Fruit fly (Drosophila melanogaster): ENCODE measurements around the gene CG13829.
A peak's percentile ranks its signal among the peaks of the same experiment; 100 is the strongest.

Gene CG13829

dm6 chr3R:23174739-23175138, 13.6 kb upstream of the CG13829 start (continued):
- TF ChIP-seq dsx (GFP tag; optimal IDR thresholded peaks at IDR 0.05; ENCODE audit: poor library complexity, severe bottlenecking) (peak; percentile 62), CG3919 (GFP tag; optimal IDR thresholded peaks at IDR 0.05) (peak; percentile 33), topi (GFP tag; optimal IDR thresholded peaks at IDR 0.05) (peak; percentile 63), CG4318 (GFP tag; optimal IDR thresholded peaks at IDR 0.05) (peak; percentile 55), Blimp-1 (GFP tag; optimal IDR thresholded peaks at IDR 0.05) (no peak), salr (GFP tag; optimal IDR thresholded peaks at IDR 0.05) (peak; percentile 49 to 60), CG31627 (GFP tag; optimal IDR thresholded peaks at IDR 0.05) (peak; percentile 77), Hr4 (GFP tag; optimal IDR thresholded peaks at IDR 0.05) (peak; percentile 83), Lpt (GFP tag; optimal IDR thresholded peaks at IDR 0.05) (no peak), eg (GFP tag; IDR thresholded peaks at IDR 0.05) (peak; percentile 18; the same call in 1 of the 3 replicates), OdsH (GFP tag; optimal IDR thresholded peaks at IDR 0.05) (peak; percentile 81), Met (GFP tag; optimal IDR thresholded peaks at IDR 0.05) (peak; percentile 85), Eip93F (GFP tag; optimal IDR thresholded peaks at IDR 0.05) (no peak)

DNA sequence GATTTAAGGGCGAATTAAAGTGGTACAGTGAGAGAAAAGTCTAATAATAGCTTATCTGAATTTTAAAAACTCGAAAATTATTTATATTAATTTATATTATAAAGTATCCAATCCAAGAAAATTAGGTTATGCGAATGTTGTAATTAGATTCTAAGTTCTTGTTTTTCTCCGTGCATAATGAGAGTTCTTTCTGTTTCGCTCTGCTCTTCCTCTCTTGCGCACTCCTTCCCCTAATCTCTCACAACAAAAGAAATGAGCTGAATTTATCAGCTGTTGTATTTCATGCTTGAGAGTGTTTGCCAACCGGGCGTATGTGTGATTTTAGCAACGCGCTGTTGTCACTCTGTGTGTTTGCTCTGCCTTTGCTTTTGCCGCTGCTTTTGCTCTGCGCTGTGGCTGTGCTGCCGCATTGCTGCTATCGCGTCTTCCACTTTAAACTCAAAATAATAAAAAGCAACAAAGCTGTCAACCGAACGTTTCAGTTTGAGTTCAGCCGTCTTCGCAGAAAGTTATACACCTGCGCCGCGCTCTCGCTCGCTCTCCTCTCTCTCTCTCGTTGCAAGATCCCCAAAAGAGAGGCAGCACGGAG, 12.3 kb upstream of the CG13829 start, which contains the start of gene CG46310:
TSS of gene CG46310 (plus strand) at position 481 of the 589 bp plus-strand sequence.
- TF ChIP-seq CG10631 (GFP tag; optimal IDR thresholded peaks at IDR 0.05) (peak; percentile 90), eg (GFP tag; IDR thresholded peaks at IDR 0.05) (peak; percentile 93), CG1621 (tag; optimal IDR thresholded peaks at IDR 0.05) (peak; percentile 42), spab (GFP tag; optimal IDR thresholded peaks at IDR 0.05) (peak; percentile 53), Sox15 (GFP tag; optimal IDR thresholded peaks at IDR 0.05) (peak; percentile 74), CG6792 (GFP tag; optimal IDR thresholded peaks at IDR 0.05) (peak; percentile 93), fkh (GFP tag; optimal IDR thresholded peaks at IDR 0.05) (peak; percentile 73), Sox14 (GFP tag; optimal IDR thresholded peaks at IDR 0.05) (peak; percentile 76), CG11294 (GFP tag; IDR thresholded peaks at IDR 0.05) (peak; percentile 66), Eip93F (GFP tag; optimal IDR thresholded peaks at IDR 0.05) (peak; percentile 95), fd59A (GFP tag; optimal IDR thresholded peaks at IDR 0.05) (peak; percentile 46), CG6808 (GFP tag; optimal IDR thresholded peaks at IDR 0.05) (peak; percentile 55), CG34406 (GFP tag; optimal IDR thresholded peaks at IDR 0.05) (peak; percentile 91), Eip78C (GFP tag) (peak; percentile 96), svp (GFP tag) (peak; percentile 92), cyc (GFP tag; optimal IDR thresholded peaks at IDR 0.05) (peak; percentile 83), CG15336 (GFP tag; IDR thresholded peaks at IDR 0.05) (peak; percentile 87), Eip75B (GFP tag; optimal IDR thresholded peaks at IDR 0.05) (peak; percentile 89), net (GFP tag; optimal IDR thresholded peaks at IDR 0.05) (peak; percentile 78), vri (GFP tag; optimal IDR thresholded peaks at IDR 0.05) (peak; percentile 82), topi (GFP tag; optimal IDR thresholded peaks at IDR 0.05) (peak; percentile 86), CG3032 (tag; optimal IDR thresholded peaks at IDR 0.05) (peak; percentile 80), Gug (GFP tag; IDR thresholded peaks at IDR 0.05) (peak; percentile 82), CG10669 (GFP tag; optimal IDR thresholded peaks at IDR 0.05) (peak; percentile 71), Hr39 (GFP tag; optimal IDR thresholded peaks at IDR 0.05) (peak; percentile 68), fd85E (GFP tag; optimal IDR thresholded peaks at IDR 0.05) (peak; percentile 63), achi (GFP tag; optimal IDR thresholded peaks at IDR 0.05) (peak; percentile 85), CG8119 (GFP tag; IDR thresholded peaks at IDR 0.05) (peak; percentile 79; the same call in 2 of the 3 replicates), CG6276 (GFP tag; optimal IDR thresholded peaks at IDR 0.05) (peak; percentile 73), Lpt (GFP tag; optimal IDR thresholded peaks at IDR 0.05) (peak; percentile 68), CG6163 (GFP tag; IDR thresholded peaks at IDR 0.05) (peak; percentile 94), CG4318 (GFP tag; optimal IDR thresholded peaks at IDR 0.05) (peak; percentile 29), dsx (GFP tag; optimal IDR thresholded peaks at IDR 0.05; ENCODE audit: poor library complexity, severe bottlenecking) (peak; percentile 44), Blimp-1 (GFP tag; optimal IDR thresholded peaks at IDR 0.05) (peak; percentile 85), pdm3 (GFP tag; optimal IDR thresholded peaks at IDR 0.05) (peak; percentile 62), CG11902 (GFP tag; optimal IDR thresholded peaks at IDR 0.05) (peak; percentile 83), esn (GFP tag; optimal IDR thresholded peaks at IDR 0.05) (peak; percentile 95), salr (GFP tag; optimal IDR thresholded peaks at IDR 0.05) (peak in 1 of 2 experiments; percentile 78), CG8632 (GFP tag; optimal IDR thresholded peaks at IDR 0.05) (peak; percentile 89), Hr4 (GFP tag; optimal IDR thresholded peaks at IDR 0.05) (peak; percentile 64), CG32006 (GFP tag; optimal IDR thresholded peaks at IDR 0.05) (peak; percentile 69), CG8319 (GFP tag; optimal IDR thresholded peaks at IDR 0.05) (peak; percentile 78), dac (GFP tag; optimal IDR thresholded peaks at IDR 0.05) (peak; percentile 4), Ets21C (GFP tag; optimal IDR thresholded peaks at IDR 0.05) (peak; percentile 58)

Measured in whole organism, prepupa.